Worm (Caenorhabditis elegans) whole organism, young adult: Measurements from ENCODE around the gene fbxa-81.

Experiments used
- B0019.2 ChIP-seq: fragments of 200-800 bp; sonication (Bioruptor generic); conservative IDR thresholded peaks from 2 replicates; pipeline ENCODE4 v1.3.6; 2022; ENCODE audit warnings: missing genetic modification reagents, missing genetic modification characterization, missing compliant biosample characterization
- D2030.7 ChIP-seq: fragments of 200-800 bp; sonication (Bioruptor generic); IDR thresholded peaks from 2 replicates; pipeline ENCODE4 v1.3.6; 2022; ENCODE audit warnings: missing genetic modification reagents, missing genetic modification characterization, missing compliant biosample characterization
- F22D6.2 ChIP-seq: sonication (generic microtip); optimal IDR thresholded peaks from 2 replicates; lab custom pipeline; 2016; ENCODE audit warnings: mild to moderate bottlenecking, missing genetic modification characterization, missing compliant biosample characterization
- F39B2.1 ChIP-seq: fragments of 200-800 bp; sonication (Bioruptor generic); IDR thresholded peaks from 2 replicates; pipeline ENCODE4 v1.3.6; 2022; ENCODE audit warnings: missing genetic modification reagents, missing genetic modification characterization, missing compliant biosample characterization
- F52B5.7 ChIP-seq: sonication (generic microtip); optimal IDR thresholded peaks from 2 replicates; lab custom pipeline; 2016; ENCODE audit warnings: mild to moderate bottlenecking, missing genetic modification characterization, missing compliant biosample characterization
- F55B11.4 ChIP-seq: sonication (generic microtip); optimal IDR thresholded peaks from 2 replicates; lab custom pipeline; 2016; ENCODE audit warnings: missing compliant biosample characterization, missing genetic modification characterization, borderline replicate concordance; ENCODE audit not compliant: insufficient read depth
- K11D2.4 ChIP-seq: fragments of 200-800 bp; sonication (Bioruptor generic); IDR thresholded peaks from 2 replicates; pipeline ENCODE4 v1.3.6; 2022; ENCODE audit warnings: missing genetic modification reagents, missing genetic modification characterization, missing compliant biosample characterization
- K12H6.12 ChIP-seq: fragments of 200-800 bp; sonication (Bioruptor generic); optimal IDR thresholded peaks from 2 replicates; lab custom pipeline; 2018; ENCODE audit warnings: mild to moderate bottlenecking, missing genetic modification characterization, missing compliant biosample characterization
- Y53F4B.3 ChIP-seq: fragments of 200-800 bp; sonication (Bioruptor generic); IDR thresholded peaks from 2 replicates; pipeline ENCODE4 v1.3.6; 2022; ENCODE audit warnings: missing genetic modification reagents, missing genetic modification characterization, missing compliant biosample characterization
- Y67H2A.10 ChIP-seq: fragments of 200-800 bp; sonication (Bioruptor generic); conservative IDR thresholded peaks from 2 replicates; pipeline ENCODE4 v1.3.6; 2022; ENCODE audit warnings: missing genetic modification reagents, missing genetic modification characterization, missing compliant biosample characterization
- ama-1 ChIP-seq, 3 experiments: fragments of 150-350 bp in 1 of 3; sonication (generic microtip) in 2 of 3; optimal IDR thresholded peaks; 2 replicates each; lab custom pipeline; 2014 to 2018; ENCODE audit warnings: missing biosample characterization in 2 of 3, missing genetic modification characterization in 2 of 3, missing genetic modification reagents in 2 of 3
- atf-7 ChIP-seq: sonication (generic microtip); optimal IDR thresholded peaks from 2 replicates; lab custom pipeline; 2017; ENCODE audit warnings: mild to moderate bottlenecking, missing genetic modification characterization, missing compliant biosample characterization
- bed-1 ChIP-seq: fragments of 200-800 bp; sonication (Bioruptor generic); IDR thresholded peaks from 2 replicates; pipeline ENCODE4 v1.3.6; 2022; ENCODE audit warnings: missing genetic modification reagents, missing genetic modification characterization, missing compliant biosample characterization
- bed-2 ChIP-seq: fragments of 200-800 bp; sonication (Bioruptor generic); IDR thresholded peaks from 2 replicates; pipeline ENCODE4 v1.3.6; 2022; ENCODE audit warnings: missing genetic modification reagents, missing genetic modification characterization, missing compliant biosample characterization
- cebp-1 ChIP-seq, 2 experiments: fragments of 200-800 bp in 1 of 2; sonication (Bioruptor generic) in 1 of 2; sonication (generic microtip) in 1 of 2; IDR thresholded peaks in 1 of 2; optimal IDR thresholded peaks in 1 of 2; 2 replicates each; pipeline versions ENCODE4 v1.3.6 to Lab custom; 2017 to 2022; ENCODE audit warnings: missing compliant biosample characterization in 2 of 2, missing genetic modification characterization in 2 of 2, mild to moderate bottlenecking in 1 of 2, missing genetic modification reagents in 1 of 2, moderate library complexity in 1 of 2
- ceh-27 ChIP-seq: fragments of 200-800 bp; sonication (Bioruptor generic); optimal IDR thresholded peaks from 2 replicates; lab custom pipeline; 2018; ENCODE audit warnings: mild to moderate bottlenecking, missing genetic modification characterization, moderate library complexity, missing compliant biosample characterization
- ceh-40 ChIP-seq: fragments of 200-800 bp; sonication (Bioruptor generic); IDR thresholded peaks from 2 replicates; pipeline ENCODE4 v1.3.6; 2022; ENCODE audit warnings: missing genetic modification characterization, missing compliant biosample characterization
- chd-7 ChIP-seq: sonication (generic microtip); optimal IDR thresholded peaks from 2 replicates; lab custom pipeline; 2016; ENCODE audit warnings: mild to moderate bottlenecking, missing genetic modification characterization, moderate library complexity, missing compliant biosample characterization
- efl-1 ChIP-seq: fragments of 150-350 bp; optimal IDR thresholded peaks from 2 replicates; lab custom pipeline; 2014; ENCODE audit warnings: missing biosample characterization, missing genetic modification reagents, missing genetic modification characterization
- egl-18 ChIP-seq: fragments of 200-800 bp; sonication (Bioruptor generic); IDR thresholded peaks from 2 replicates; pipeline ENCODE4 v1.3.6; 2022; ENCODE audit warnings: missing genetic modification reagents, missing genetic modification characterization, missing compliant biosample characterization
- ekl-4 ChIP-seq: fragments of 200-800 bp; sonication (Bioruptor generic); IDR thresholded peaks from 2 replicates; pipeline ENCODE4 v1.3.6; 2022; ENCODE audit warnings: missing genetic modification reagents, missing genetic modification characterization, missing compliant biosample characterization
- ets-4 ChIP-seq: fragments of 200-800 bp; sonication (Bioruptor generic); optimal IDR thresholded peaks from 2 replicates; lab custom pipeline; 2018; ENCODE audit warnings: mild to moderate bottlenecking, missing genetic modification characterization, missing compliant biosample characterization
- gei-17 ChIP-seq: fragments of 200-800 bp; sonication (Bioruptor generic); optimal IDR thresholded peaks from 2 replicates; lab custom pipeline; 2018; ENCODE audit warnings: mild to moderate bottlenecking, missing genetic modification characterization, missing compliant biosample characterization
- hmg-1.2 ChIP-seq: fragments of 200-800 bp; sonication (Bioruptor generic); IDR thresholded peaks from 2 replicates; pipeline ENCODE4 v1.3.6; 2022; ENCODE audit warnings: missing genetic modification reagents, missing genetic modification characterization, missing compliant biosample characterization
- hrde-1 ChIP-seq: sonication (generic microtip); optimal IDR thresholded peaks from 2 replicates; lab custom pipeline; 2016; ENCODE audit warnings: missing genetic modification characterization, mild to moderate bottlenecking, missing compliant biosample characterization, moderate library complexity, missing genotype, missing genetic modification reagents, borderline replicate concordance
- let-526 ChIP-seq: fragments of 200-800 bp; sonication (Bioruptor generic); IDR thresholded peaks from 2 replicates; pipeline ENCODE4 v1.3.6; 2022; ENCODE audit warnings: missing genetic modification reagents, missing genetic modification characterization, missing compliant biosample characterization
- lin-35 ChIP-seq, 3 experiments: fragments of 150-350 bp in 2 of 3; sonication (generic microtip) in 1 of 3; optimal IDR thresholded peaks; 2 replicates each; lab custom pipeline; 2014 to 2018; ENCODE audit warnings: missing biosample characterization in 3 of 3, missing genetic modification characterization in 3 of 3, missing genetic modification reagents in 3 of 3
- lin-40 ChIP-seq: sonication (generic microtip); optimal IDR thresholded peaks from 2 replicates; lab custom pipeline; 2016; ENCODE audit warnings: missing genetic modification characterization, mild to moderate bottlenecking, missing compliant biosample characterization, missing genotype, missing genetic modification reagents
- lsl-1 ChIP-seq: fragments of 200-800 bp; sonication (Bioruptor generic); optimal IDR thresholded peaks from 2 replicates; lab custom pipeline; 2018; ENCODE audit warnings: mild to moderate bottlenecking, missing genetic modification characterization, moderate library complexity, missing compliant biosample characterization
- madf-10 ChIP-seq: sonication (generic microtip); optimal IDR thresholded peaks from 2 replicates; lab custom pipeline; 2016; ENCODE audit warnings: mild to moderate bottlenecking, missing genetic modification characterization, missing compliant biosample characterization
- mcd-1 ChIP-seq: fragments of 200-800 bp; sonication (Bioruptor generic); IDR thresholded peaks from 2 replicates; pipeline ENCODE4 v1.3.6; 2022; ENCODE audit warnings: missing genetic modification reagents, missing genetic modification characterization, missing compliant biosample characterization
- mxl-1 ChIP-seq: sonication (generic microtip); optimal IDR thresholded peaks from 2 replicates; lab custom pipeline; 2016; ENCODE audit warnings: missing genetic modification characterization, missing compliant biosample characterization
- nfya-1 ChIP-seq: sonication (generic microtip); optimal IDR thresholded peaks from 2 replicates; lab custom pipeline; 2017; ENCODE audit warnings: antibody characterized with exemption, missing compliant biosample characterization, missing genetic modification characterization, borderline replicate concordance; ENCODE audit not compliant: insufficient read depth
- nhr-27 ChIP-seq: fragments of 200-800 bp; sonication (Bioruptor generic); optimal IDR thresholded peaks from 2 replicates; lab custom pipeline; 2018; ENCODE audit warnings: mild to moderate bottlenecking, missing genetic modification characterization, moderate library complexity, missing compliant biosample characterization
- nhr-80 ChIP-seq: sonication (generic microtip); optimal IDR thresholded peaks from 2 replicates; lab custom pipeline; 2016; ENCODE audit warnings: missing genetic modification characterization, missing compliant biosample characterization
- nhr-90 ChIP-seq: sonication (generic microtip); optimal IDR thresholded peaks from 2 replicates; lab custom pipeline; 2016; ENCODE audit warnings: missing genotype, mild to moderate bottlenecking, missing genetic modification characterization, missing compliant biosample characterization
- pbrm-1 ChIP-seq: fragments of 200-800 bp; sonication (Bioruptor generic); IDR thresholded peaks from 2 replicates; pipeline ENCODE4 v1.3.6; 2022; ENCODE audit warnings: missing genetic modification reagents, missing genetic modification characterization, missing compliant biosample characterization
- pha-4 ChIP-seq: fragments of 150-350 bp; sonication (generic microtip); optimal IDR thresholded peaks from 2 replicates; lab custom pipeline; 2014; ENCODE audit warnings: missing biosample characterization, missing genetic modification reagents, missing genetic modification characterization
- sea-2 ChIP-seq: fragments of 200-800 bp; sonication (Bioruptor generic); IDR thresholded peaks from 2 replicates; pipeline ENCODE4 v1.3.6; 2022; ENCODE audit warnings: missing genetic modification characterization, missing compliant biosample characterization
- snpc-4 ChIP-seq, 5 experiments: fragments of 150-350 bp in 1 of 5; sonication (generic microtip) in 4 of 5; optimal IDR thresholded peaks; 2 replicates each; lab custom pipeline; 2014 to 2018; ENCODE audit warnings: missing genetic modification characterization in 5 of 5, missing biosample characterization in 3 of 5, antibody characterized with exemption in 2 of 5, mild to moderate bottlenecking in 2 of 5, missing compliant biosample characterization in 2 of 5, missing genotype in 2 of 5, moderate library complexity in 2 of 5, missing genetic modification reagents in 1 of 5
- somi-1 ChIP-seq: fragments of 200-800 bp; sonication (Bioruptor generic); optimal IDR thresholded peaks from 2 replicates; lab custom pipeline; 2018; ENCODE audit warnings: mild to moderate bottlenecking, missing genetic modification characterization, missing compliant biosample characterization
- tlf-1 ChIP-seq: fragments of 200-800 bp; sonication (Bioruptor generic); optimal IDR thresholded peaks from 2 replicates; lab custom pipeline; 2018; ENCODE audit warnings: mild to moderate bottlenecking, missing genetic modification characterization, missing compliant biosample characterization
- ztf-18 ChIP-seq: sonication (generic microtip); optimal IDR thresholded peaks from 2 replicates; lab custom pipeline; 2016; ENCODE audit warnings: missing genotype, mild to moderate bottlenecking, missing genetic modification characterization, missing compliant biosample characterization

Gene fbxa-81

DNA sequence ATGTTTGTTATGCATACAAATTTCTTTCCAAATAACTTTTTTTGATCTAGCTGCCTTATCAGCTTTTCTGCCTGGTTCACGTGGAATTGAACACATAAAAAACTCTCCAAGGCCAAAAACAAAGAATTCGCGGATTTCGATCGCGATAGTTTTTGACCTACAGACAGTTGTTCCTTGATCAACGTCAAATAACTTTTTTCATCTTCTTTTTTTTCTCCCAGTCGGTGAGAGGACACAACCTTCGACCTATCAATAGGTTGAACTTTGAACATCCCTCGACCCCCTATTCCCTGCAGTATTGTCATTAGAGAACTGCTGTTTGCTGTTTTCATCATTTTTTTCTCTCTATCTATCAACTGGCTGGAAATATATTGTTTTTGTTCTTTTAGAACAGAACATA lies 21.9 kb upstream of the fbxa-81 start:
- TF ChIP-seq ekl-4 (GFP tag; lab: Robert Waterston, UW) (no peak), K11D2.4 (0 out of 2 replicates have a peak, but pooled peaks have one; percentile 44)

DNA sequence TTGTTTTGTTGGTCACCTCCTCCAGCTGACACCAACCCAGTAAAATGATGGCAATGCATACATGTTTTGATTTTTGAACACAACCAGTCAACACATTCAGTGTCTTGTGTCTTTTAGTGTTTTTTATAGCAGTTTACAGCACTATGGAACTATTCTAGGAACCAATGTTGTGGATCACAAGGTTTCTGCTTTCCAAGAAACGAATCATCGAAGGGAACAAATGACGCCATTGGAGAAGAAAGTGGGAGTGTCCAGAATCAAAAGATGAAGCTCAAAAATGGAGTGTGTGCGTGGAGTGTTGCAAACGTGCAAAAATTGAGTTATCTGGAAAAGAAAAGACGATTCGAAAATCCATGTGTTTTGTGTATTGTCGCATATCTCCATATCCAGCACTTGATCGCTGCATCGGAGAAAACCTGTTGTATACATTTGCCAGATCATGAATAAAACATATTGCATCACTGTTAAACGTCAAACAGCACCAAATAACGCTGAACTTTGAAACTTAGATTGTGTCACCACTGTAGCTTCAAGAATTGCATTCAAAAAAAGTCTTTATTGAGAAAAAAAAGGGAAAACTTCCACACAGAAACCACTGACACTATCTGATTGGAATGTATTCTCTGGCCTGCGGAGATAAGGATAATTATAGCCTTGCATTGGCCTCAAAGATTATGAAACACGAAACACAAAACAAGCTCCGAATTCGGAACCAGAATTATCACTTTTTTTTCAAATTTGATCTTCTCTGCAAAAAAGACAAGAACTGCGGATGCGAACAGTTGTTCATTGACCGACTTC lies 20.6 kb upstream of the fbxa-81 start:
- TF ChIP-seq K12H6.12 (tag; lab: Kevin White, UChicago) (peak; percentile 21), Y53F4B.3 (no peak), F39B2.1 (GFP tag; lab: Robert Waterston, UW) (no peak), mxl-1 (no peak), chd-7 (tag; lab: Kevin White, UChicago) (peak; percentile 58), nhr-90 (tag; lab: Kevin White, UChicago) (no peak), hrde-1 (tag; lab: Kevin White, UChicago) (no peak), atf-7 (tag; lab: Kevin White, UChicago) (peak; percentile 90), egl-18 (GFP tag; lab: Robert Waterston, UW) (0 out of 2 replicates have a peak, but pooled peaks have one; percentile 10), F55B11.4 (tag; lab: Kevin White, UChicago) (no peak), ceh-40 (GFP tag; lab: Robert Waterston, UW) (no peak), hmg-1.2 (GFP tag; lab: Robert Waterston, UW) (no peak), mcd-1 (peak; percentile 8; the same call in 1 of the 2 replicates), ztf-18 (tag; lab: Kevin White, UChicago) (no peak), tlf-1 (GFP tag; lab: Kevin White, UChicago) (no peak), K11D2.4 (0 out of 2 replicates have a peak, but pooled peaks have one; percentile 36), B0019.2 (GFP tag; lab: Robert Waterston, UW) (no peak), bed-1 (GFP tag; lab: Robert Waterston, UW) (no peak), efl-1 (GFP tag; lab: Kevin White, UChicago) (no peak), gei-17 (GFP tag; lab: Kevin White, UChicago) (no peak), ceh-27 (GFP tag; lab: Kevin White, UChicago) (peak; percentile 10), nfya-1 (tag; lab: Kevin White, UChicago) (no peak), sea-2 (no peak), let-526 (GFP tag; lab: Robert Waterston, UW) (no peak), D2030.7 (GFP tag; lab: Robert Waterston, UW) (no peak), somi-1 (GFP tag; lab: Kevin White, UChicago) (peak; percentile 25), cebp-1 (GFP tag; IDR thresholded peaks at IDR 0.05; lab: Robert Waterston, UW) (0 out of 2 replicates have a peak, but pooled peaks have one; percentile 9), cebp-1 (tag; optimal IDR thresholded peaks at IDR 0.05; lab: Kevin White, UChicago) (no peak), pha-4 (tag; lab: Kevin White, UChicago) (no peak), F22D6.2 (no peak), lin-40 (tag; lab: Kevin White, UChicago) (peak; percentile 58), nhr-27 (tag; lab: Kevin White, UChicago) (no peak), pbrm-1 (GFP tag; lab: Robert Waterston, UW) (peak; percentile 30; the same call in 1 of the 2 replicates), bed-2 (GFP tag; lab: Robert Waterston, UW) (no peak), ets-4 (no peak), nhr-80 (tag; lab: Kevin White, UChicago) (peak; percentile 33), snpc-4 (GFP tag; optimal IDR thresholded peaks at IDR 0.05; lab: Kevin White, UChicago) (no peak), snpc-4 (tag; optimal IDR thresholded peaks at IDR 0.05; lab: Kevin White, UChicago) (no peak), F52B5.7 (no peak), ekl-4 (GFP tag; lab: Robert Waterston, UW) (peak; percentile 48; the same call in 1 of the 2 replicates), lsl-1 (GFP tag; lab: Kevin White, UChicago) (no peak), Y67H2A.10 (GFP tag; lab: Robert Waterston, UW) (no peak), ama-1 (optimal IDR thresholded peaks at IDR 0.05; lab: Kevin White, UChicago) (no peak), ama-1 (GFP tag; optimal IDR thresholded peaks at IDR 0.05; lab: Kevin White, UChicago) (no peak), lin-35 (GFP tag; optimal IDR thresholded peaks at IDR 0.05; lab: Kevin White, UChicago) (peak in 1 of 3 experiments; percentile 63), madf-10 (peak; percentile 1)
